Fruit fly (Drosophila melanogaster): Measurements from ENCODE around the gene CG10237.

The CG10237 gene

dm6 chr2L:19426330-19426781 is 16.2 kb downstream of the CG10237 start, which contains the start of gene Pax (continued):
- peak; percentile 72 for TF ChIP-seq Nf-YC (tag; optimal IDR thresholded peaks at IDR 0.05)
- TF ChIP-seq Dref (GFP tag; IDR thresholded peaks at IDR 0.05) = peak; percentile 92
- peak; percentile 62 for TF ChIP-seq gfzf (GFP tag; optimal IDR thresholded peaks at IDR 0.05)
- peak; percentile 37 for TF ChIP-seq kni (GFP tag; optimal IDR thresholded peaks at IDR 0.05)
- no peak for TF ChIP-seq pb (GFP tag; optimal IDR thresholded peaks at IDR 0.05)
- no peak for TF ChIP-seq D19B (GFP tag; optimal IDR thresholded peaks at IDR 0.05)
- TF ChIP-seq Bgb (GFP tag; IDR thresholded peaks at IDR 0.05; ENCODE audit: partially characterized antibody) = peak; percentile 96
- no peak for TF ChIP-seq lola (GFP tag; optimal IDR thresholded peaks at IDR 0.05)
- TF ChIP-seq usp (GFP tag; optimal IDR thresholded peaks at IDR 0.05) = no peak
- TF ChIP-seq unc-4 (GFP tag; IDR thresholded peaks at IDR 0.05; ENCODE audit: partially characterized antibody) = peak; percentile 96
- TF ChIP-seq CG10654 (GFP tag; optimal IDR thresholded peaks at IDR 0.05) = no peak
- peak; percentile 67 for TF ChIP-seq CG1603 (tag; optimal IDR thresholded peaks at IDR 0.05)
- peak; percentile 94 for TF ChIP-seq zen2 (GFP tag; IDR thresholded peaks at IDR 0.05; ENCODE audit: partially characterized antibody)
- peak; percentile 93 for TF ChIP-seq inv (GFP tag; IDR thresholded peaks at IDR 0.05; ENCODE audit: partially characterized antibody)
- TF ChIP-seq CG8290 (GFP tag; optimal IDR thresholded peaks at IDR 0.05) = no peak
- TF ChIP-seq CG8290 (tag; optimal IDR thresholded peaks at IDR 0.05) = peak in 1 of 2 experiments; percentile 56
- no peak for TF ChIP-seq ind (GFP tag; optimal IDR thresholded peaks at IDR 0.05)
- TF ChIP-seq MBD-R2 (GFP tag; IDR thresholded peaks at IDR 0.05) = peak; percentile 72
- peak; percentile 98 for TF ChIP-seq hbn (GFP tag; IDR thresholded peaks at IDR 0.05; ENCODE audit: partially characterized antibody)
- no peak for TF ChIP-seq CG12155 (GFP tag; optimal IDR thresholded peaks at IDR 0.05)
- TF ChIP-seq stwl (tag; optimal IDR thresholded peaks at IDR 0.05) = peak; percentile 31
- TF ChIP-seq pnt (GFP tag; optimal IDR thresholded peaks at IDR 0.05) = no peak
- peak; percentile 67 for TF ChIP-seq Dp (GFP tag; optimal IDR thresholded peaks at IDR 0.05)
- peak; percentile 87 to 99 for TF ChIP-seq crp (GFP tag; optimal IDR thresholded peaks at IDR 0.05)
- TF ChIP-seq pros (GFP tag; optimal IDR thresholded peaks at IDR 0.05) = peak; percentile 19
- peak; percentile 86 for TF ChIP-seq CG2129 (GFP tag; IDR thresholded peaks at IDR 0.05; ENCODE audit: partially characterized antibody)
- TF ChIP-seq CG34376 (GFP tag; optimal IDR thresholded peaks at IDR 0.05) = peak; percentile 68
- TF ChIP-seq hkb (optimal IDR thresholded peaks at IDR 0.05) = no peak
- TF ChIP-seq hkb (GFP tag; IDR thresholded peaks at IDR 0.05) = no peak
- TF ChIP-seq nmo (GFP tag; optimal IDR thresholded peaks at IDR 0.05) = peak; percentile 7
- TF ChIP-seq CG9797 (GFP tag; optimal IDR thresholded peaks at IDR 0.05) = peak; percentile 41
- TF ChIP-seq CG12659 (GFP tag; optimal IDR thresholded peaks at IDR 0.05) = peak; percentile 60
- no peak for TF ChIP-seq btn (GFP tag; optimal IDR thresholded peaks at IDR 0.05)
- TF ChIP-seq NFAT (GFP tag; IDR thresholded peaks at IDR 0.05) = no peak
- TF ChIP-seq CG31365 (tag; optimal IDR thresholded peaks at IDR 0.05) = peak; percentile 75
- TF ChIP-seq CG17186 (GFP tag; optimal IDR thresholded peaks at IDR 0.05) = peak; percentile 27
- TF ChIP-seq Rfx (GFP tag; IDR thresholded peaks at IDR 0.05) = peak; percentile 22; the same call in 1 of the 2 replicates
- peak; percentile 95 for TF ChIP-seq Doc3 (GFP tag; IDR thresholded peaks at IDR 0.05; ENCODE audit: partially characterized antibody)
- peak; percentile 95 for TF ChIP-seq pzg (GFP tag; optimal IDR thresholded peaks at IDR 0.05)
- TF ChIP-seq CG10267 (tag; optimal IDR thresholded peaks at IDR 0.05) = peak; percentile 1
- peak; percentile 98 for TF ChIP-seq CG13287 (GFP tag; IDR thresholded peaks at IDR 0.05; ENCODE audit: partially characterized antibody)
- TF ChIP-seq dati (GFP tag; IDR thresholded peaks at IDR 0.05) = no peak
- peak; percentile 64 for TF ChIP-seq CG15514 (GFP tag; optimal IDR thresholded peaks at IDR 0.05)
- peak; percentile 94; the same call in 1 of the 2 replicates for TF ChIP-seq amos (GFP tag; IDR thresholded peaks at IDR 0.05; ENCODE audit: partially characterized antibody)
- peak; percentile 90 for TF ChIP-seq CG16813 (GFP tag; IDR thresholded peaks at IDR 0.05; ENCODE audit: partially characterized antibody)
- TF ChIP-seq CG4360 (GFP tag; IDR thresholded peaks at IDR 0.05) = no peak
- TF ChIP-seq Med (GFP tag) = peak; percentile 61
- TF ChIP-seq Scr (GFP tag; IDR thresholded peaks at IDR 0.05; ENCODE audit: partially characterized antibody) = peak; percentile 97
- peak in 1 of 3 experiments; percentile 33 for TF ChIP-seq Stat92E (GFP tag; optimal IDR thresholded peaks at IDR 0.05)
